Fruit fly (Drosophila melanogaster): ENCODE results near the gene CG31643.

CG31643 gene

DNA sequence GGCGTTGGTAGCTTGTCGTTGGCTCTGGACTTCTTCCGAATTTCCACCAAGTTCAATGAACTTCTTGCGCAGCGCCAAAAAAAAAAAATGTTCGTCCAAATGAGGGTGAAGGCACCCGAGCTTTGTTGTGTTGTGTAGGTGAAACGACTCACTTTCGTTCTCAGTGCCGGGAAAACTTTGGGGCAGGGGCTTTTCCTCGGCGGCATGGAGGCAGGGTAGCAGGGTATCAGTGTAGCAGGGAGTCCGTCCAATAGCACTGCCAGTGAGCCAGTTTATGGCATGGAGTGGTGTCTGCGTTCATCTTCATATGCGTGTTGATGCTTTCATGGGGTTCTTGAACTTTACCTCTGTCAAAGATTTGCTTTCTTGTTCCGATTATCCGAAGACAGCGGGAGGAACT, 36.4 kb downstream of the CG31643 start:
- TF ChIP-seq eve (GFP tag; optimal IDR thresholded peaks at IDR 0.05) (no peak), hkb (optimal IDR thresholded peaks at IDR 0.05) (no peak), hkb (GFP tag; IDR thresholded peaks at IDR 0.05) (0 out of 2 replicates have a peak, but pooled peaks have one; percentile 21), peb (GFP tag; IDR thresholded peaks at IDR 0.05) (0 out of 2 replicates have a peak, but pooled peaks have one; percentile 10), CG2712 (tag; optimal IDR thresholded peaks at IDR 0.05) (no peak), gt (GFP tag; IDR thresholded peaks at IDR 0.05) (no peak), rib (GFP tag; IDR thresholded peaks at IDR 0.05) (0 out of 2 replicates have a peak, but pooled peaks have one; percentile 43), Dad (GFP tag; optimal IDR thresholded peaks at IDR 0.05) (no peak), phol (tag; optimal IDR thresholded peaks at IDR 0.05) (no peak), CG2202 (tag; optimal IDR thresholded peaks at IDR 0.05) (no peak), abd-A (tag; optimal IDR thresholded peaks at IDR 0.05) (peak; percentile 68), knrl (GFP tag; IDR thresholded peaks at IDR 0.05; ENCODE audit: partially characterized antibody) (no peak), bowl (GFP tag; IDR thresholded peaks at IDR 0.05) (0 out of 2 replicates have a peak, but pooled peaks have one; percentile 27), CG10543 (GFP tag; optimal IDR thresholded peaks at IDR 0.05) (peak; percentile 39), pros (GFP tag; optimal IDR thresholded peaks at IDR 0.05) (peak; percentile 28), twi (tag; optimal IDR thresholded peaks at IDR 0.05) (no peak), E2f1 (GFP tag; IDR thresholded peaks at IDR 0.05) (no peak), CG11504 (tag; optimal IDR thresholded peaks at IDR 0.05) (no peak), CG32772 (GFP tag; IDR thresholded peaks at IDR 0.05) (peak; percentile 46; the same call in 1 of the 2 replicates), Asciz (GFP tag; optimal IDR thresholded peaks at IDR 0.05) (no peak), CG14965 (GFP tag; optimal IDR thresholded peaks at IDR 0.05; ENCODE audit: borderline replicate concordance) (no peak), odd (GFP tag; optimal IDR thresholded peaks at IDR 0.05) (no peak), Kr (GFP tag; optimal IDR thresholded peaks at IDR 0.05) (no peak), ap (GFP tag; IDR thresholded peaks at IDR 0.05) (no peak), sqz (GFP tag; optimal IDR thresholded peaks at IDR 0.05) (peak; percentile 72), stc (GFP tag; IDR thresholded peaks at IDR 0.05) (no peak), CG2199 (GFP tag; IDR thresholded peaks at IDR 0.05) (no peak), CG6272 (GFP tag; IDR thresholded peaks at IDR 0.05) (no peak), CG34422 (GFP tag; IDR thresholded peaks at IDR 0.05) (0 out of 3 replicates have a peak, but pooled peaks have one; percentile 20), Med (GFP tag) (peak; percentile 60), CG17802 (tag; optimal IDR thresholded peaks at IDR 0.05) (no peak), run (tag; optimal IDR thresholded peaks at IDR 0.05) (no peak), gce (GFP tag; IDR thresholded peaks at IDR 0.05) (no peak), pita (GFP tag; optimal IDR thresholded peaks at IDR 0.05) (no peak), CG12942 (GFP tag; optimal IDR thresholded peaks at IDR 0.05) (no peak), Six4 (GFP tag; optimal IDR thresholded peaks at IDR 0.05) (no peak), CG17612 (GFP tag; IDR thresholded peaks at IDR 0.05) (no peak), CG13775 (GFP tag; optimal IDR thresholded peaks at IDR 0.05) (no peak), sim (GFP tag; IDR thresholded peaks at IDR 0.05) (no peak), jing (GFP tag; optimal IDR thresholded peaks at IDR 0.05) (no peak), lab (GFP tag; optimal IDR thresholded peaks at IDR 0.05) (no peak), CG7839 (tag; optimal IDR thresholded peaks at IDR 0.05) (no peak), NfI (GFP tag; optimal IDR thresholded peaks at IDR 0.05) (no peak), CG17328 (GFP tag; IDR thresholded peaks at IDR 0.05) (no peak), seq (GFP tag; IDR thresholded peaks at IDR 0.05) (peak; percentile 35; the same call in 1 of the 2 replicates), HLHmδ (GFP tag; optimal IDR thresholded peaks at IDR 0.05) (peak; percentile 20), otp (GFP tag; IDR thresholded peaks at IDR 0.05) (no peak), HLH3B (GFP tag; IDR thresholded peaks at IDR 0.05) (no peak), CrebB (tag; optimal IDR thresholded peaks at IDR 0.05) (no peak), her (GFP tag; optimal IDR thresholded peaks at IDR 0.05) (no peak), CG32532 (GFP tag; IDR thresholded peaks at IDR 0.05) (no peak), CG7745 (tag; optimal IDR thresholded peaks at IDR 0.05) (no peak)

Data from whole organism, embryonic.